Fruit fly (Drosophila melanogaster) whole organism, prepupa: ENCODE measurements around the gene RpL13A.

ENCODE experiments used
- Blimp-1 ChIP-seq: fragments of 200-800 bp; sonication (Bioruptor generic); optimal IDR thresholded peaks from 3 replicates; lab custom pipeline; 2017; ENCODE audit warnings: missing biosample characterization, missing genetic modification characterization, mild to moderate bottlenecking, moderate library complexity, missing genetic modification reagents
- CG10631 ChIP-seq: fragments of 200-800 bp; sonication (Bioruptor generic); optimal IDR thresholded peaks from 2 replicates; lab custom pipeline; 2016; ENCODE audit warnings: missing biosample characterization, missing genetic modification characterization
- CG11294 ChIP-seq: fragments of 200-800 bp; sonication (Bioruptor generic); IDR thresholded peaks from 2 replicates; pipeline ENCODE4 v1.3.6; 2022; ENCODE audit warnings: missing biosample characterization, missing genetic modification characterization
- CG11762 ChIP-seq: fragments of 200-800 bp; sonication (Bioruptor generic); optimal IDR thresholded peaks from 3 replicates; lab custom pipeline; 2016; ENCODE audit warnings: missing biosample characterization, missing genetic modification characterization; ENCODE audit not compliant: insufficient read depth
- CG11902 ChIP-seq: fragments of 200-800 bp; sonication (Bioruptor generic); optimal IDR thresholded peaks from 3 replicates; lab custom pipeline; 2016; ENCODE audit warnings: missing biosample characterization, missing genetic modification characterization
- CG15336 ChIP-seq: fragments of 200-800 bp; sonication (Bioruptor generic); IDR thresholded peaks from 2 replicates; pipeline ENCODE4 v1.3.6; 2022; ENCODE audit warnings: missing biosample characterization, missing genetic modification characterization
- CG1621 ChIP-seq: fragments of 200-800 bp; sonication (Bioruptor generic); optimal IDR thresholded peaks from 3 replicates; lab custom pipeline; 2018; ENCODE audit warnings: missing biosample characterization, mild to moderate bottlenecking, missing genetic modification characterization
- CG16779 ChIP-seq: fragments of 200-800 bp; sonication (Bioruptor generic); optimal IDR thresholded peaks from 3 replicates; lab custom pipeline; 2017; ENCODE audit warnings: missing biosample characterization, mild to moderate bottlenecking, missing genetic modification characterization
- CG32006 ChIP-seq: fragments of 200-800 bp; sonication (Bioruptor generic); optimal IDR thresholded peaks from 3 replicates; lab custom pipeline; 2017; ENCODE audit warnings: missing biosample characterization, mild to moderate bottlenecking, missing genetic modification characterization
- CG3919 ChIP-seq: fragments of 200-800 bp; sonication (Bioruptor generic); optimal IDR thresholded peaks from 3 replicates; lab custom pipeline; 2016; ENCODE audit warnings: missing biosample characterization, missing genetic modification characterization
- CG4318 ChIP-seq: fragments of 200-800 bp; sonication (Bioruptor generic); optimal IDR thresholded peaks from 3 replicates; lab custom pipeline; 2017; ENCODE audit warnings: missing biosample characterization, mild to moderate bottlenecking, missing genetic modification characterization
- CG6276 ChIP-seq: fragments of 200-800 bp; sonication (Bioruptor generic); optimal IDR thresholded peaks from 2 replicates; lab custom pipeline; 2017; ENCODE audit warnings: missing biosample characterization, mild to moderate bottlenecking, missing genetic modification characterization
- CG6792 ChIP-seq: fragments of 200-800 bp; sonication (Bioruptor generic); optimal IDR thresholded peaks from 3 replicates; lab custom pipeline; 2016; ENCODE audit warnings: missing biosample characterization, missing genetic modification characterization
- CG6808 ChIP-seq: fragments of 200-800 bp; sonication (Bioruptor generic); optimal IDR thresholded peaks from 3 replicates; lab custom pipeline; 2017; ENCODE audit warnings: missing biosample characterization, missing genetic modification characterization, mild to moderate bottlenecking, moderate library complexity, missing genetic modification reagents
- CG8119 ChIP-seq: fragments of 200-800 bp; sonication (Bioruptor generic); IDR thresholded peaks from 3 replicates; pipeline ENCODE4 v1.3.6; 2022; ENCODE audit warnings: missing biosample characterization, missing genetic modification characterization
- CG8319 ChIP-seq: fragments of 200-800 bp; sonication (Bioruptor generic); optimal IDR thresholded peaks from 3 replicates; lab custom pipeline; 2016; ENCODE audit warnings: missing biosample characterization, missing genetic modification characterization
- CG8632 ChIP-seq: fragments of 200-800 bp; sonication (Bioruptor generic); optimal IDR thresholded peaks from 3 replicates; lab custom pipeline; 2016; ENCODE audit warnings: missing biosample characterization, missing genetic modification characterization
- CG9139 ChIP-seq: fragments of 200-800 bp; sonication (Bioruptor generic); optimal IDR thresholded peaks from 3 replicates; lab custom pipeline; 2017; ENCODE audit warnings: missing biosample characterization, mild to moderate bottlenecking, missing genetic modification characterization
- Eip75B ChIP-seq: fragments of 200-800 bp; sonication (Bioruptor generic); optimal IDR thresholded peaks from 3 replicates; lab custom pipeline; 2016; ENCODE audit warnings: missing biosample characterization, missing genetic modification characterization
- Eip78C ChIP-seq: fragments of 200-800 bp; sonication (Bioruptor generic); peaks from one replicate; lab custom pipeline; 2016; ENCODE audit warnings: missing biosample characterization, missing genetic modification characterization
- Eip93F ChIP-seq: fragments of 200-800 bp; sonication (Bioruptor generic); optimal IDR thresholded peaks from 2 replicates; lab custom pipeline; 2016; ENCODE audit warnings: missing biosample characterization, mild to moderate bottlenecking, missing genetic modification characterization
- Ets21C ChIP-seq: fragments of 200-800 bp; sonication (Bioruptor generic); optimal IDR thresholded peaks from 3 replicates; lab custom pipeline; 2016; ENCODE audit warnings: missing biosample characterization, missing genetic modification characterization
- Ets96B ChIP-seq: fragments of 200-800 bp; optimal IDR thresholded peaks from 2 replicates; lab custom pipeline; 2019; ENCODE audit warnings: missing biosample characterization, mild to moderate bottlenecking, missing genetic modification characterization, moderate library complexity
- Hr39 ChIP-seq: fragments of 200-800 bp; sonication (Bioruptor generic); optimal IDR thresholded peaks from 2 replicates; lab custom pipeline; 2016; ENCODE audit warnings: missing biosample characterization, missing genetic modification characterization
- Hr4 ChIP-seq: fragments of 200-800 bp; sonication (Bioruptor generic); optimal IDR thresholded peaks from 3 replicates; lab custom pipeline; 2016; ENCODE audit warnings: missing biosample characterization, missing genetic modification characterization
- Lpt ChIP-seq: fragments of 200-800 bp; sonication (Bioruptor generic); optimal IDR thresholded peaks from 3 replicates; lab custom pipeline; 2016; ENCODE audit warnings: missing biosample characterization, missing genetic modification characterization
- Met ChIP-seq: fragments of 200-800 bp; sonication (Bioruptor generic); optimal IDR thresholded peaks from 3 replicates; lab custom pipeline; 2016; ENCODE audit warnings: missing biosample characterization, missing genetic modification characterization
- OdsH ChIP-seq: fragments of 200-800 bp; sonication (Bioruptor generic); optimal IDR thresholded peaks from 3 replicates; lab custom pipeline; 2016; ENCODE audit warnings: missing biosample characterization, missing genetic modification characterization
- Smox ChIP-seq: fragments of 200-800 bp; sonication (Bioruptor generic); optimal IDR thresholded peaks from 3 replicates; lab custom pipeline; 2016; ENCODE audit warnings: missing biosample characterization, missing genetic modification characterization
- Sox102F ChIP-seq: fragments of 200-800 bp; sonication (Bioruptor generic); optimal IDR thresholded peaks from 2 replicates; lab custom pipeline; 2016; ENCODE audit warnings: missing biosample characterization, mild to moderate bottlenecking, missing genetic modification characterization
- Sox14 ChIP-seq: fragments of 200-800 bp; sonication (Bioruptor generic); optimal IDR thresholded peaks from 3 replicates; lab custom pipeline; 2016; ENCODE audit warnings: missing biosample characterization, missing genetic modification characterization
- achi ChIP-seq: fragments of 200-800 bp; sonication (Bioruptor generic); optimal IDR thresholded peaks from 3 replicates; lab custom pipeline; 2016; ENCODE audit warnings: missing biosample characterization, missing genetic modification characterization
- cyc ChIP-seq: fragments of 200-800 bp; sonication (Bioruptor generic); optimal IDR thresholded peaks from 3 replicates; lab custom pipeline; 2016; ENCODE audit warnings: missing biosample characterization, missing genetic modification characterization
- dac ChIP-seq: fragments of 200-800 bp; sonication (Bioruptor generic); optimal IDR thresholded peaks from 2 replicates; lab custom pipeline; 2017; ENCODE audit warnings: missing biosample characterization, mild to moderate bottlenecking, missing genetic modification characterization
- dsx ChIP-seq: fragments of 200-800 bp; optimal IDR thresholded peaks from 3 replicates; lab custom pipeline; 2019; ENCODE audit warnings: missing biosample characterization, mild to moderate bottlenecking, missing genetic modification characterization, moderate library complexity; ENCODE audit not compliant: poor library complexity, severe bottlenecking
- eg ChIP-seq: fragments of 200-800 bp; sonication (Bioruptor generic); IDR thresholded peaks from 3 replicates; pipeline ENCODE4 v1.3.6; 2022; ENCODE audit warnings: missing biosample characterization, missing genetic modification characterization
- esn ChIP-seq: fragments of 200-800 bp; sonication (Bioruptor generic); optimal IDR thresholded peaks from 2 replicates; lab custom pipeline; 2016; ENCODE audit warnings: missing biosample characterization, mild to moderate bottlenecking, missing genetic modification characterization, moderate library complexity
- fd85E ChIP-seq: fragments of 200-800 bp; sonication (Bioruptor generic); optimal IDR thresholded peaks from 3 replicates; lab custom pipeline; 2016; ENCODE audit warnings: missing biosample characterization, missing genetic modification characterization
- fkh ChIP-seq: fragments of 200-800 bp; sonication (Bioruptor generic); optimal IDR thresholded peaks from 3 replicates; lab custom pipeline; 2017; ENCODE audit warnings: missing biosample characterization, mild to moderate bottlenecking, missing genetic modification characterization, moderate library complexity
- lz ChIP-seq: fragments of 200-800 bp; sonication (Bioruptor generic); optimal IDR thresholded peaks from 3 replicates; lab custom pipeline; 2016; ENCODE audit warnings: missing biosample characterization, missing genetic modification characterization
- net ChIP-seq: fragments of 200-800 bp; sonication (Bioruptor generic); optimal IDR thresholded peaks from 3 replicates; lab custom pipeline; 2016; ENCODE audit warnings: missing biosample characterization, missing genetic modification characterization
- spab ChIP-seq: fragments of 200-800 bp; sonication (Bioruptor generic); optimal IDR thresholded peaks from 2 replicates; lab custom pipeline; 2017; ENCODE audit warnings: missing biosample characterization, mild to moderate bottlenecking, missing genetic modification characterization, missing genetic modification reagents
- ss ChIP-seq, 2 experiments: fragments of 200-800 bp; sonication (Bioruptor generic); optimal IDR thresholded peaks; 2 replicates in 1 of 2; 3 replicates in 1 of 2; lab custom pipeline; 2017 to 2018; ENCODE audit warnings: mild to moderate bottlenecking in 2 of 2, missing biosample characterization in 2 of 2, missing genetic modification characterization in 2 of 2, moderate library complexity in 1 of 2
- svp ChIP-seq: fragments of 200-800 bp; sonication (Bioruptor generic); peaks from one replicate; lab custom pipeline; 2016; ENCODE audit warnings: missing biosample characterization, missing genetic modification characterization
- topi ChIP-seq: fragments of 200-800 bp; sonication (Bioruptor generic); optimal IDR thresholded peaks from 3 replicates; lab custom pipeline; 2016; ENCODE audit warnings: missing biosample characterization, missing genetic modification characterization
- vri ChIP-seq: fragments of 200-800 bp; sonication (Bioruptor generic); optimal IDR thresholded peaks from 3 replicates; lab custom pipeline; 2016; ENCODE audit warnings: missing biosample characterization, mild to moderate bottlenecking, missing genetic modification characterization

Gene RpL13A

DNA sequence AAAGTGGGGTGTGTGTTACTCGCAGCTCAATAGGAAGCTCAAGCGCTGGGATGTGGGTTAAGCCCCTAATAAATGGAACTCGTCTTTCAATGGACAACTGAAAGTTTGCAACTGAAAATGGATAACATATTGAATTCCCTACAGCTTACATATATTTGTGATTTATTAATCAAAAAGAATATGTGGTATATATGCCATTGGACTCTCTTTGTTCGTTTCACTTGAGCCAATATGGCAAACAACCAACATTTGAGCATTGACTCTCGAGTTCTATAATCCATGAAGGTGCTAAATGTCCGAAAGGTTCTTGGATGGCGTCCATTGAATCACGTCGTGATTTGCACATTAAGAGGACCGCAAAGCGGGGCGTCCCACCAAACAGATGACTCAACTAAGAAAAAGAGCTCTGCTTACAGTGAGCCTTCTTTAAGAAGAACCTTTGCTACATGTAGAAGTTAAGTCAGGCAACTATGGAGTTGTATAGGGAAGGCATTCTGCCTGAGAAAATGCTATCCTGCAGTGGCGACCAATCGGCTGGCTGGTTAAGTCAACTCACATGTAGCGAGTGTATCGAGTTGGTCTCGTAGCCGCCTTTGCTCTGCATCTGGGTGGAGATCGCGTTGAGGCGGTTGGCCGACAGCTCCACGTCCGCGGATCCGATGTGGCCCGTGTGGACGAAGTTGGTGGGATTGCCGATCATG is 6.2 kb upstream of the RpL13A start (continued):
- TF ChIP-seq achi (GFP tag; lab: Kevin White, UChicago) (peak; percentile 18), dsx (GFP tag; lab: Kevin White, UChicago) (peak; percentile 2), fd85E (no peak), Blimp-1 (no peak), CG11902 (GFP tag; lab: Kevin White, UChicago) (peak; percentile 34), eg (GFP tag; lab: Robert Waterston, UW) (peak; percentile 55; the same call in 1 of the 3 replicates), CG16779 (tag; lab: Kevin White, UChicago) (no peak), Smox (peak; percentile 8), Eip75B (peak; percentile 52), OdsH (GFP tag; lab: Kevin White, UChicago) (peak; percentile 49), CG1621 (peak; percentile 19), Eip78C (peak; percentile 76), Eip93F (GFP tag; lab: Kevin White, UChicago) (no peak), Sox102F (GFP tag; lab: Kevin White, UChicago) (no peak), CG6792 (GFP tag; lab: Kevin White, UChicago) (peak; percentile 24), CG32006 (GFP tag; lab: Kevin White, UChicago) (peak; percentile 68), ss (GFP tag; optimal IDR thresholded peaks at IDR 0.05; lab: Kevin White, UChicago) (no peak), CG9139 (GFP tag; lab: Kevin White, UChicago) (no peak), esn (GFP tag; lab: Kevin White, UChicago) (peak; percentile 47), CG11294 (GFP tag; lab: Robert Waterston, UW) (no peak)

dm6 chr3R:5620387-5620956 is 3.8 kb upstream of the RpL13A start:
- peak; percentile 15 for TF ChIP-seq fd85E
- TF ChIP-seq vri = no peak
- TF ChIP-seq svp (GFP tag; lab: Kevin White, UChicago) = peak; percentile 90
- TF ChIP-seq CG6276 (GFP tag; lab: Kevin White, UChicago) = peak; percentile 58
- peak; percentile 58 for TF ChIP-seq OdsH (GFP tag; lab: Kevin White, UChicago)
- peak; percentile 14 for TF ChIP-seq CG11762 (GFP tag; lab: Kevin White, UChicago)
- peak; percentile 55 for TF ChIP-seq Ets96B
- peak; percentile 60; the same call in 1 of the 3 replicates for TF ChIP-seq CG8119 (GFP tag; lab: Robert Waterston, UW)
- TF ChIP-seq CG15336 (GFP tag; lab: Robert Waterston, UW) = no peak
- TF ChIP-seq cyc (GFP tag; lab: Kevin White, UChicago) = peak; percentile 70
- peak; percentile 57 for TF ChIP-seq CG11902 (GFP tag; lab: Kevin White, UChicago)
- TF ChIP-seq CG11294 (GFP tag; lab: Robert Waterston, UW) = no peak
- TF ChIP-seq Eip78C = peak; percentile 92
- peak; percentile 61 for TF ChIP-seq Sox102F (GFP tag; lab: Kevin White, UChicago)
- peak; percentile 61 for TF ChIP-seq Hr39
- peak; percentile 59 for TF ChIP-seq CG8319 (GFP tag; lab: Kevin White, UChicago)
- TF ChIP-seq CG9139 (GFP tag; lab: Kevin White, UChicago) = no peak
- peak; percentile 86 for TF ChIP-seq CG32006 (GFP tag; lab: Kevin White, UChicago)
- peak; percentile 60 for TF ChIP-seq CG10631 (GFP tag; lab: Kevin White, UChicago)
- peak; percentile 57 for TF ChIP-seq Sox14 (GFP tag; lab: Kevin White, UChicago)
- peak; percentile 73 for TF ChIP-seq CG4318
- TF ChIP-seq CG3919 = peak; percentile 75
- TF ChIP-seq Ets21C = peak; percentile 19
- TF ChIP-seq lz = peak; percentile 51
- peak; percentile 65 for TF ChIP-seq CG8632 (GFP tag; lab: Kevin White, UChicago)
- TF ChIP-seq fkh (GFP tag; lab: Kevin White, UChicago) = peak; percentile 81
- TF ChIP-seq CG16779 (tag; lab: Kevin White, UChicago) = peak; percentile 16
- peak; percentile 48 for TF ChIP-seq spab
- TF ChIP-seq Eip93F (GFP tag; lab: Kevin White, UChicago) = no peak
- peak in 1 of 2 experiments; percentile 51 for TF ChIP-seq ss (GFP tag; optimal IDR thresholded peaks at IDR 0.05; lab: Kevin White, UChicago)
- peak; percentile 73 for TF ChIP-seq net (GFP tag; lab: Kevin White, UChicago)
- TF ChIP-seq Hr4 (GFP tag; lab: Kevin White, UChicago) = peak; percentile 67
- TF ChIP-seq achi (GFP tag; lab: Kevin White, UChicago) = peak; percentile 54
- TF ChIP-seq dac = peak; percentile 55
- TF ChIP-seq CG6808 (GFP tag; lab: Kevin White, UChicago) = peak; percentile 69
- peak; percentile 5 for TF ChIP-seq Blimp-1
- peak; percentile 17 for TF ChIP-seq Lpt (GFP tag; lab: Kevin White, UChicago)
- TF ChIP-seq topi (GFP tag; lab: Kevin White, UChicago) = peak; percentile 71
- peak; percentile 69 for TF ChIP-seq Met
